Fruit fly (Drosophila melanogaster) whole organism, embryonic: ENCODE results near the gene Col4a1.

Experiments used
- B-H2 ChIP-seq: fragments of 200-800 bp; sonication (Bioruptor generic); optimal IDR thresholded peaks from 2 replicates; lab custom pipeline; 2018; ENCODE audit warnings: missing biosample characterization, mild to moderate bottlenecking, missing genetic modification characterization
- CG10366 ChIP-seq: fragments of 200-800 bp; sonication (Bioruptor generic); IDR thresholded peaks from 2 replicates; pipeline ENCODE4 v1.3.6; 2022; ENCODE audit warnings: missing biosample characterization, missing genetic modification characterization
- CG10959 ChIP-seq: fragments of 200-800 bp; sonication (Bioruptor generic); IDR thresholded peaks from 2 replicates; pipeline ENCODE4 v1.3.6; 2022; ENCODE audit warnings: missing biosample characterization, missing genetic modification characterization
- CG12391 ChIP-seq: fragments of 200-800 bp; sonication (Bioruptor generic); optimal IDR thresholded peaks from 3 replicates; lab custom pipeline; 2018; ENCODE audit warnings: missing biosample characterization, mild to moderate bottlenecking, missing genetic modification characterization, moderate library complexity
- CG14860 ChIP-seq: fragments of 200-800 bp; sonication (Bioruptor generic); IDR thresholded peaks from 3 replicates; pipeline ENCODE4 v1.3.6; 2022; ENCODE audit warnings: missing biosample characterization, missing genetic modification characterization; ENCODE audit not compliant: partially characterized antibody
- CG18599 ChIP-seq: fragments of 200-800 bp; sonication (Bioruptor generic); optimal IDR thresholded peaks from 3 replicates; lab custom pipeline; 2017; ENCODE audit warnings: missing biosample characterization, missing genetic modification characterization, mild to moderate bottlenecking, moderate library complexity, missing genetic modification reagents
- CG3065 ChIP-seq: fragments of 200-800 bp; sonication (Bioruptor generic); optimal IDR thresholded peaks from 2 replicates; lab custom pipeline; 2016; ENCODE audit warnings: missing biosample characterization, missing genetic modification characterization
- CG31224 ChIP-seq: fragments of 200-800 bp; sonication (Bioruptor generic); IDR thresholded peaks from 2 replicates; pipeline ENCODE4 v1.3.6; 2022; ENCODE audit warnings: missing biosample characterization, missing genetic modification characterization
- CG34376 ChIP-seq: fragments of 200-800 bp; sonication (Bioruptor generic); optimal IDR thresholded peaks from 2 replicates; lab custom pipeline; 2018; ENCODE audit warnings: missing biosample characterization, mild to moderate bottlenecking, missing genetic modification characterization
- CG42726 ChIP-seq: fragments of 200-800 bp; sonication (Bioruptor generic); IDR thresholded peaks from 2 replicates; pipeline ENCODE4 v1.3.6; 2022; ENCODE audit warnings: missing biosample characterization, missing genetic modification characterization; ENCODE audit not compliant: partially characterized antibody
- CG6175 ChIP-seq: fragments of 200-800 bp; sonication (Bioruptor generic); IDR thresholded peaks from 3 replicates; pipeline ENCODE4 v1.3.6; 2022; ENCODE audit warnings: missing biosample characterization, missing genetic modification characterization
- CG6654 ChIP-seq: fragments of 200-800 bp; sonication (Bioruptor generic); optimal IDR thresholded peaks from 2 replicates; lab custom pipeline; 2017; ENCODE audit warnings: missing biosample characterization, mild to moderate bottlenecking, missing genetic modification characterization
- CG8478 ChIP-seq: fragments of >200 bp; optimal IDR thresholded peaks from 2 replicates; lab custom pipeline; 2018
- CG9437 ChIP-seq: fragments of 200-800 bp; sonication (Bioruptor generic); optimal IDR thresholded peaks from 2 replicates; lab custom pipeline; 2018; ENCODE audit warnings: missing biosample characterization, mild to moderate bottlenecking, missing genetic modification characterization
- CrebB ChIP-seq: fragments of 200-800 bp; sonication (Bioruptor generic); optimal IDR thresholded peaks from 3 replicates; lab custom pipeline; 2018; ENCODE audit warnings: missing biosample characterization, mild to moderate bottlenecking, missing genetic modification characterization
- Gug ChIP-seq: fragments of 200-800 bp; sonication (Bioruptor generic); IDR thresholded peaks from 4 replicates; pipeline ENCODE4 v1.3.6; 2022; ENCODE audit warnings: missing biosample characterization, missing genetic modification characterization
- Hmx ChIP-seq: fragments of 200-800 bp; sonication (Bioruptor generic); optimal IDR thresholded peaks from 2 replicates; lab custom pipeline; 2016; ENCODE audit warnings: missing biosample characterization, missing genetic modification characterization
- Med ChIP-seq: fragments of 200-800 bp; sonication (Bioruptor generic); peaks from one replicate; lab custom pipeline; 2016; ENCODE audit warnings: missing biosample characterization, missing genetic modification characterization, mild to moderate bottlenecking, inconsistent platforms, moderate library complexity
- NC2β ChIP-seq: fragments of 200-800 bp; sonication (Bioruptor generic); optimal IDR thresholded peaks from 2 replicates; lab custom pipeline; 2016; ENCODE audit warnings: missing biosample characterization, missing genetic modification characterization
- Sox102F ChIP-seq: fragments of 200-800 bp; sonication (Bioruptor generic); optimal IDR thresholded peaks from 2 replicates; lab custom pipeline; 2018; ENCODE audit warnings: missing biosample characterization, mild to moderate bottlenecking, missing genetic modification characterization, moderate library complexity
- Trl ChIP-seq, 3 experiments: fragments of >200 bp in 2 of 3; fragments of 200-800 bp in 1 of 3; sonication (Bioruptor generic) in 1 of 3; optimal IDR thresholded peaks; 2 replicates in 1 of 3; 3 replicates in 2 of 3; lab custom pipeline; 2016 to 2017; ENCODE audit warnings: missing biosample characterization in 1 of 3, missing genetic modification characterization in 1 of 3
- bcd ChIP-seq: fragments of 200-800 bp; sonication (Bioruptor generic); optimal IDR thresholded peaks from 2 replicates; lab custom pipeline; 2017; ENCODE audit warnings: missing biosample characterization, mild to moderate bottlenecking, missing genetic modification characterization
- bowl ChIP-seq: fragments of 200-800 bp; sonication (Bioruptor generic); IDR thresholded peaks from 2 replicates; pipeline ENCODE4 v1.3.6; 2022; ENCODE audit warnings: missing biosample characterization, missing genetic modification characterization
- cad ChIP-seq: fragments of >200 bp; optimal IDR thresholded peaks from 2 replicates; lab custom pipeline; 2017; ENCODE audit warnings: missing biosample characterization, missing genetic modification characterization
- ci ChIP-seq: fragments of 200-800 bp; sonication (Bioruptor generic); IDR thresholded peaks from 3 replicates; pipeline ENCODE4 v1.3.6; 2022; ENCODE audit warnings: missing biosample characterization, missing genetic modification characterization
- croc ChIP-seq: fragments of 200-800 bp; sonication (Bioruptor generic); conservative IDR thresholded peaks from 3 replicates; pipeline ENCODE4 v1.3.6; 2022; ENCODE audit warnings: missing biosample characterization, missing genetic modification characterization
- dati ChIP-seq: fragments of 200-800 bp; sonication (Bioruptor generic); IDR thresholded peaks from 2 replicates; pipeline ENCODE4 v1.3.6; 2022; ENCODE audit warnings: missing biosample characterization, missing genetic modification characterization
- dimm ChIP-seq: fragments of 200-800 bp; sonication (Bioruptor generic); IDR thresholded peaks from 2 replicates; pipeline ENCODE4 v1.3.6; 2022; ENCODE audit warnings: missing biosample characterization, missing genetic modification characterization
- en ChIP-seq: fragments of 200-800 bp; sonication (Bioruptor generic); optimal IDR thresholded peaks from 2 replicates; lab custom pipeline; 2016; ENCODE audit warnings: missing biosample characterization, missing genetic modification characterization
- exex ChIP-seq: fragments of 200-800 bp; sonication (Bioruptor generic); optimal IDR thresholded peaks from 4 replicates; lab custom pipeline; 2018; ENCODE audit warnings: missing biosample characterization, mild to moderate bottlenecking, missing genetic modification characterization, moderate library complexity
- gro ChIP-seq: fragments of 200-800 bp; sonication (Bioruptor generic); optimal IDR thresholded peaks from 2 replicates; lab custom pipeline; 2016; ENCODE audit warnings: missing biosample characterization, missing genetic modification characterization
- gt ChIP-seq: fragments of 200-800 bp; sonication (Bioruptor generic); IDR thresholded peaks from 2 replicates; pipeline ENCODE4 v1.3.6; 2022; ENCODE audit warnings: missing biosample characterization, missing genetic modification characterization
- kah ChIP-seq: fragments of 200-800 bp; sonication (Bioruptor generic); optimal IDR thresholded peaks from 2 replicates; lab custom pipeline; 2018; ENCODE audit warnings: missing biosample characterization, mild to moderate bottlenecking, missing genetic modification characterization
- nau ChIP-seq: fragments of 200-800 bp; sonication (Bioruptor generic); optimal IDR thresholded peaks from 3 replicates; lab custom pipeline; 2017; ENCODE audit warnings: missing biosample characterization, mild to moderate bottlenecking, missing genetic modification characterization, missing genetic modification reagents
- pan ChIP-seq, 4 experiments: fragments of >200 bp in 3 of 4; fragments of 200-800 bp in 1 of 4; sonication (Bioruptor generic) in 1 of 4; optimal IDR thresholded peaks in 3 of 4; IDR thresholded peaks in 1 of 4; 2 replicates each; pipeline versions ENCODE4 v1.3.6 to Lab custom; 2017 to 2022; ENCODE audit warnings: missing biosample characterization in 2 of 4, missing genetic modification characterization in 2 of 4, mixed read lengths in 1 of 4
- prd ChIP-seq, 3 experiments: fragments of >200 bp in 2 of 3; fragments of 200-800 bp in 1 of 3; sonication (Bioruptor generic) in 1 of 3; optimal IDR thresholded peaks in 2 of 3; IDR thresholded peaks in 1 of 3; 2 replicates in 2 of 3; 3 replicates in 1 of 3; pipeline versions ENCODE4 v1.3.6 to Lab custom; 2017 to 2022; ENCODE audit warnings: missing biosample characterization in 1 of 3, missing genetic modification characterization in 1 of 3
- pum ChIP-seq: fragments of 200-800 bp; sonication (Bioruptor generic); optimal IDR thresholded peaks from 2 replicates; lab custom pipeline; 2016; ENCODE audit warnings: missing biosample characterization, missing genetic modification characterization
- pzg ChIP-seq: fragments of 200-800 bp; sonication (Bioruptor generic); optimal IDR thresholded peaks from 3 replicates; lab custom pipeline; 2018; ENCODE audit warnings: missing biosample characterization, mild to moderate bottlenecking, missing genetic modification characterization, moderate library complexity
- sim ChIP-seq: fragments of 200-800 bp; sonication (Bioruptor generic); IDR thresholded peaks from 2 replicates; pipeline ENCODE4 v1.3.6; 2022; ENCODE audit warnings: missing biosample characterization, missing genetic modification characterization
- sima ChIP-seq: fragments of 200-800 bp; sonication (Bioruptor generic); optimal IDR thresholded peaks from 2 replicates; lab custom pipeline; 2016; ENCODE audit warnings: missing biosample characterization, missing genetic modification characterization
- slbo ChIP-seq: fragments of 200-800 bp; sonication (Bioruptor generic); IDR thresholded peaks from 2 replicates; pipeline ENCODE4 v1.3.6; 2022; ENCODE audit warnings: missing biosample characterization, missing genetic modification characterization
- toy ChIP-seq: fragments of 200-800 bp; sonication (Bioruptor generic); IDR thresholded peaks from 2 replicates; pipeline ENCODE4 v1.3.6; 2022; ENCODE audit warnings: missing biosample characterization, missing genetic modification characterization
- vvl ChIP-seq: fragments of 200-800 bp; sonication (Bioruptor generic); IDR thresholded peaks from 2 replicates; pipeline ENCODE4 v1.3.6; 2022; ENCODE audit warnings: missing biosample characterization, missing genetic modification characterization
- wdn ChIP-seq: fragments of 200-800 bp; sonication (Bioruptor generic); IDR thresholded peaks from 2 replicates; pipeline ENCODE4 v1.3.6; 2022; ENCODE audit warnings: missing biosample characterization, missing genetic modification characterization
- wor ChIP-seq: fragments of 200-800 bp; sonication (Bioruptor generic); IDR thresholded peaks from 2 replicates; pipeline ENCODE4 v1.3.6; 2022; ENCODE audit warnings: missing biosample characterization, missing genetic modification characterization
- zfh1 ChIP-seq: fragments of 200-800 bp; sonication (Bioruptor generic); IDR thresholded peaks from 3 replicates; pipeline ENCODE4 v1.3.6; 2022; ENCODE audit warnings: missing biosample characterization, missing genetic modification characterization

Col4a1 gene

DNA sequence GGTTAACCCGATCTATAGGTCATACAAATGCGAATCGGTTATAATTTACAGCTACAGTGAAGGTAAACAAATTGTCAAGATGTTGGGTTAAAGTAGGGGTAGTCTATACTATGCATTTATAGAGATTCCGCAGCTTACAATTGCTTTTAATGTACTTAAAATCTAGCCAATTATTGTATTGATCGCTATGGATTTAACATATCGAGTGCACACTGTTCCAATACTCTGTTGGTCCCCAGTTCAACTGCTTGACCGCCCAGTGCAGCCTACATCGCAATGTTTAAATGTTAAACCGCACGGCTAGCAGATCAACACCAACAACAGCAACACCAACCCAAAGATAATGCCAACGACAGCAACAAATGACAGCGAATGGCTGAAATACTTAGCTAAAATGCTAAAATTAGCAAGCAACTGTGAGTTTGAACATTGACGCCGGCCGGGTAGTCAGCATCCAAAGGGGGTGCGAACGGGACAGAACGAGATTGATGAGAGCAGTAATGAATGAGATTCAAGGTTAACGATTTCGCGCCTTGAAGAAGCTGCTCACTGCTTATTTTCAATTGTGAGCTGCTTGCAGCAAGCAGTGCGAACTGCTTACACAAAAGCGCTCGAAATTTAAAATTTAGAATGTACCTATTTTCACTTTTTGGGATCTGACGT, 28.4 kb upstream of the Col4a1 start (continued):
- no peak for TF ChIP-seq sima (GFP tag; lab: Kevin White, UChicago)
- no peak for TF ChIP-seq Hmx (GFP tag; lab: Kevin White, UChicago)
- TF ChIP-seq CG12391 (tag; lab: Kevin White, UChicago): no peak
- TF ChIP-seq CG10959 (GFP tag; lab: Robert Waterston, UW): peak; percentile 29
- peak; percentile 15; the same call in 1 of the 2 replicates for TF ChIP-seq CG31224
- TF ChIP-seq pzg (GFP tag; lab: Kevin White, UChicago): peak; percentile 17
- no peak for TF ChIP-seq CG34376
- peak; percentile 77 for TF ChIP-seq ci (GFP tag; lab: Robert Waterston, UW)
- TF ChIP-seq CG6654 (GFP tag; lab: Kevin White, UChicago): peak; percentile 86
- 0 out of 2 replicates have a peak, but pooled peaks have one; percentile 12 for TF ChIP-seq wor
- no peak for TF ChIP-seq CG3065 (GFP tag; lab: Kevin White, UChicago)
- TF ChIP-seq Gug (GFP tag; lab: Robert Waterston, UW): peak; percentile 37; the same call in 2 of the 4 replicates
- no peak for TF ChIP-seq kah
- no peak; the same call in 2 of the 3 replicates for TF ChIP-seq CG6175 (GFP tag; lab: Robert Waterston, UW)
- TF ChIP-seq bcd (GFP tag; lab: Kevin White, UChicago): no peak
- TF ChIP-seq zfh1 (GFP tag; lab: Robert Waterston, UW): peak; percentile 72
- TF ChIP-seq CG10366 (GFP tag; lab: Robert Waterston, UW): peak; percentile 34
- TF ChIP-seq CrebB (tag; lab: Kevin White, UChicago): no peak
- TF ChIP-seq dimm (GFP tag; lab: Robert Waterston, UW): no peak
- TF ChIP-seq en (GFP tag; lab: Kevin White, UChicago): no peak

DNA sequence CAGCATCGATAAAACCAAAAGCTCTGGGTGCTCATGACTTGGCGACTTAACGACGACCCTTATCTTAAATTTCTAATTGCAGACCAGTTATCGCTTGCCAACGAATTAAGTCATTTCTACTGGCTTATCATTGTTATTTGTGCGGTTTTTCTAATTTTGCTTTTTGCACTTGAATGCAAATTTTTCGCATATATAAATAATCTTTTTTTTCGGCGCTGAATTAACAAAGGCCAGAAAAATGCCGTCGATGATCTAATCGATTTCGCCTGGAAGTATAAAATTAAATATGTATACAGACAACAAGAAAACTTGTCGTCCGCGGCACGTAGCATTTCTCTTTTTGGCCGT, 27.9 kb upstream of the Col4a1 start:
- TF ChIP-seq pan (optimal IDR thresholded peaks at IDR 0.05; lab: Kevin White, UChicago): no peak
- TF ChIP-seq pan (GFP tag; optimal IDR thresholded peaks at IDR 0.05 in 1 of 2, IDR thresholded peaks at IDR 0.05 in 1 of 2): no peak
- peak; percentile 21 for TF ChIP-seq exex (tag; lab: Kevin White, UChicago)
- TF ChIP-seq Trl (optimal IDR thresholded peaks at IDR 0.05; lab: Kevin White, UChicago): peak in 1 of 2 experiments; percentile 3
- TF ChIP-seq Trl (GFP tag; optimal IDR thresholded peaks at IDR 0.05; lab: Kevin White, UChicago): no peak

DNA sequence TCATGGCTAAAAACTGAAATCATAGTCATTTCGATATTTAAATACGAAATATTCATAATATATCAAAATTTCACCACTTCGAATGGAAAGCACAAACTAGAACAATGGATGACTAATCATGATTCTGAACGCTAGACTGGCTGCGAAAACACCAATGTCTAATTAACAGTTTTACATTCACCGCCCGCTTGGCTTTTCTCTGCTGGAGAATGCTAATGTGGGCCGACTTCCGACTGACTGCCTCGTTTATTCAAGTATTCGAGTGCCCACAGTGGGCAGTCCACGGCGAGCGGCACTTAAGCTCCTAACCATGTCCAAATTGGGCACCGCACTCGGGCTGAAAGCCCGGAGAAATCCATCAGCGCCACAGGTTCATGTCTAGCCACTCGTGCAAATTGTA, 27.4 kb upstream of the Col4a1 start:
- TF ChIP-seq Med (GFP tag; lab: Kevin White, UChicago) (peak; percentile 40), slbo (GFP tag; lab: Robert Waterston, UW) (0 out of 2 replicates have a peak, but pooled peaks have one; percentile 5), pum (GFP tag; lab: Kevin White, UChicago) (no peak), cad (GFP tag; lab: Kevin White, UChicago) (peak; percentile 33), Sox102F (GFP tag; lab: Kevin White, UChicago) (no peak), CG8478 (lab: Kevin White, UChicago) (no peak), NC2β (no peak), croc (no peak), prd (optimal IDR thresholded peaks at IDR 0.05; lab: Kevin White, UChicago) (no peak), prd (GFP tag; IDR thresholded peaks at IDR 0.05; lab: Robert Waterston, UW) (no peak), CG42726 (GFP tag; lab: Robert Waterston, UW) (no peak), nau (GFP tag; lab: Kevin White, UChicago) (no peak), B-H2 (no peak), wdn (GFP tag; lab: Robert Waterston, UW) (0 out of 2 replicates have a peak, but pooled peaks have one; percentile 17), CG9437 (GFP tag; lab: Kevin White, UChicago) (no peak), CG18599 (GFP tag; lab: Kevin White, UChicago) (no peak), dati (GFP tag; lab: Robert Waterston, UW) (no peak), bowl (GFP tag; lab: Robert Waterston, UW) (no peak), CG14860 (GFP tag; lab: Robert Waterston, UW) (no peak), CG31224 (no peak), gro (no peak), vvl (GFP tag; lab: Robert Waterston, UW) (no peak), CG6654 (GFP tag; lab: Kevin White, UChicago) (peak; percentile 92), gt (GFP tag; lab: Robert Waterston, UW) (no peak), toy (GFP tag; lab: Robert Waterston, UW) (peak; percentile 41; the same call in 1 of the 2 replicates), sim (no peak)
